Worm (Caenorhabditis elegans): ENCODE results near the gene lat-1.

Gene lat-1

ce11 chrII:8889589-8889988 is 7.1 kb upstream of the lat-1 start:
- TF ChIP-seq unc-62 (GFP tag; optimal IDR thresholded peaks at IDR 0.05), result no peak

DNA sequence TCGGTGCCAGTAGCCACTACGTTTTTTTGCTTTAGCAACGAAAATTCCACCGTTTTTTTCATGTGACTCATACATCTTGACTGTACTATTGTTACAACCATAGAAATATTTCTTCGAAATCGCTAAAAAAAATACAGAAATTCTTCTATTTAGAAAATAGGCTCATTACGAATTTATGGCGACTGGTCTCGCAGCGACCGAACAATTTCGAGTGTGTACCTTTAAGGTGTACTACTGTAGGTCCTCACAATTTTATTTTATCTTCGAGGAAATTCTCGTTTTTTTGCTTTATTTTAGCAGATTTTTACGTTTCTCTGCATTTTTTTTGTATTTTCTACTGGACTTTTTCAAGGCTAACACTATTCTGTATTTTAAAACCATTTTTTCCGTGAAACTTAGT is 6.6 kb upstream of the lat-1 start:
- no peak for TF ChIP-seq unc-62 (GFP tag; optimal IDR thresholded peaks at IDR 0.05)

ce11 chrII:8890530-8890929 is 6.1 kb upstream of the lat-1 start:
- no peak for TF ChIP-seq unc-62 (GFP tag; optimal IDR thresholded peaks at IDR 0.05)

- no peak for TF ChIP-seq unc-62 (GFP tag; optimal IDR thresholded peaks at IDR 0.05)
Observed at ce11 chrII:8891042-8891441, 5.6 kb upstream of the lat-1 start.

ce11 chrII:8891606-8892005 is 5.0 kb upstream of the lat-1 start:
- no peak for TF ChIP-seq unc-62 (GFP tag; optimal IDR thresholded peaks at IDR 0.05)

- TF ChIP-seq unc-62 (GFP tag; optimal IDR thresholded peaks at IDR 0.05), result no peak
Observed at ce11 chrII:8895398-8895797, 1.2 kb upstream of the lat-1 start.

ce11 chrII:8895895-8896294 is 746 bp upstream of the lat-1 start:
- TF ChIP-seq unc-62 (GFP tag; optimal IDR thresholded peaks at IDR 0.05), result no peak

DNA sequence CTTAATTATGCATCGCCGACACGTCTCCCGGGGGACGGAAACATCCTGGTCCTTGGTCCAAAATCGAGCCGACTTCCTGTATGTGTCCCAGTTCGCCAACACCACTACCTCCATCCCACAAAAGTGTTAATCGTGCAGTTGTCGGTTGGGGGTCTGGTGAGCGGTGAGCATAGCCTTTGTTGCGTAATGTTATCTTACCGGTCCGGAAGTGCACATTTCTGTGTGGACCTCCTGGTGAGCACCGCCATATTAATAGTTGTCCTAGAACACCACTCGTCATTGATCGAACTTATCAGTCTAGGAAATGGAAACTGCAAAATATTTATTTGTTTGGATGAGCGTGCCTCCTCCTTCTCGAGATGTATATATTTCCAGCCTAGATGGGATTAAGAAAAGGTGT is 603 bp downstream of the lat-1 start:
- TF ChIP-seq unc-62 (GFP tag; optimal IDR thresholded peaks at IDR 0.05), result no peak

DNA sequence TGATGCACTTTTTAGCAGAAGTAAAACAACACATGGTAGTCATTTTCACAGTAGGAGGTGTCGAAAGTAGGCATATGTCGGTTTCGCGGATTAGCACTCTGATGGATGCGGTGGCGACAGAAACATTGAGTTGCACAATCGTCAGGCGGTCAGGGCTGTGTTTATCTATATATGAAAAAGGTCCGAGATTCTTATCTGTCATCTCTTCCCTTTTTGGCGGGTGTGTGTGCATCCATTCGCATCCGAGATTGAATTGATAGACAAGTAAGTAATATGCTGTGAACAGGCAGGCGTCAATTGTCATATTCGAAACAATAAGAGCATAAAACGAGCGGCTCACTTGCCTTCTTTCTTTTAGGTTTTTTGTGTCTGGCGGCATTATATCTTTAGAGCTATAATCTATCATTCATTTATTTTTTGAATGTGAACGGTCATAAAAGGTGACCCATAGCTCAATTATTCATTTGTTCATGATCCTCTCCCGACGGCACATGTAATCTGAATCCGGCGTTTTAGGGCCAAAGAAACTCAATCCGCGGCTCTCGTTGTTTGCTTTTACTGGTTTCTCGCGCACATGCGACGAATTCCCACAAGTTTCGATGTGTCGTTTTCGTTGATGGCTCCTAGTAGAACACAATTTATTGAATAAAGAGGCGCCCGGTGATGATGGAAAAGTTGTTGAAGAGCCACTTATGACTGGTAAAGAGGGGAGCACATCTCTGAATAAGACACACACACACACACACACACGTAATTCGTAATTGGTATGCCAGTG is 2.1 kb downstream of the lat-1 start:
- no peak for TF ChIP-seq unc-62 (GFP tag; optimal IDR thresholded peaks at IDR 0.05)

- TF ChIP-seq unc-62 (GFP tag; optimal IDR thresholded peaks at IDR 0.05), result no peak
Observed at ce11 chrII:8899357-8899748, 2.7 kb downstream of the lat-1 start.

ce11 chrII:8903871-8904270 is 7.2 kb downstream of the lat-1 start:
- no peak for TF ChIP-seq unc-62 (GFP tag; optimal IDR thresholded peaks at IDR 0.05)

ce11 chrII:8911929-8912328 is 15.3 kb downstream of the lat-1 start, which contains the start of gene B0457.4:
B0457.4 (minus strand) TSS chrII:8912029.
- no peak for TF ChIP-seq unc-62 (GFP tag; optimal IDR thresholded peaks at IDR 0.05)

DNA sequence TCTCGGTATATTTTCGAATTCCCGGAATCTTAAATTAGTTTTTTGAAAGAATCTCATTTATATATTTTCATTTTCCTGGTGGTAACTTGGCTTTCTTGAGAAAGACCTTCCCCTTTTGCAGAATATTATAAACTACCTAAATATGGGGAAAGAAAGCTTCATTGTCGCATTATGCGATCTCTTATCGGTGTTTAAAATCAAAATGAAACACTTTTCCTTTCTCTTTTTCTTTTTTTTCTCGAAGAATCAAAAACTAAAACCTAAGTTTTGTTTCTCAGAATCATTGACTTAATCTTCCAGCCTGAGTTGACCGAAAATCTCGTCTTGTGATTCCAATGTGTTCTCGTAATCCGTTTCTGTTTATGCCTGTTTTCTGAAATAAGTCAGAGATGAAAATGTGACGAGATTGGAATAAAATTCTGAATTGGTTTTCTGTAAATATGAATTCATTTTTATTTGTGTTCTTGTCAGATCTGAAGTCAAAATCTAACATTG is 15.9 kb downstream of the lat-1 start:
- no peak for TF ChIP-seq unc-62 (GFP tag; optimal IDR thresholded peaks at IDR 0.05)

DNA sequence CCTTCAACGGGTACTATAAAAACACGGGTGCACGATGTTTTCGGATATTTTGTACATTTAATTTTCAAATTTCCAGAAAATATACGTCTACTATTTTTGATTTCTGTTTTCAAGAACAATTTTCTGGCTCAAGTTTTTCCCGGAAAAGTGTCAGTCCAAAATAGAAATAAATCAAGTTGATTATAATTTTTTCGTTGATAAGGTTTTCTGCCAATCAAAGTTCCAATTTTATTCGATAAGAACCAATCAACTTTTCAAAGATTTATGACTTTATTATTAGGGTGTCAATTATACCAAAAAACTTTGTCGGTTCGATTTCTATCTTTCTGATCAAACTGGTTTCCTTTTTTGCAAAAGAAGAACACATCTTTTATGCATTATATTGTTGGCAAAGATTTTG is 18.0 kb downstream of the lat-1 start:
- no peak for TF ChIP-seq unc-62 (GFP tag; optimal IDR thresholded peaks at IDR 0.05)

ce11 chrII:8916656-8917055 is 20.0 kb downstream of the lat-1 start:
- TF ChIP-seq unc-62 (GFP tag; optimal IDR thresholded peaks at IDR 0.05), result no peak

- no peak for TF ChIP-seq unc-62 (GFP tag; optimal IDR thresholded peaks at IDR 0.05)
Observed at ce11 chrII:8917339-8917738, 20.7 kb downstream of the lat-1 start.

ce11 chrII:8920315-8920714 is 23.7 kb downstream of the lat-1 start:
- no peak for TF ChIP-seq unc-62 (GFP tag; optimal IDR thresholded peaks at IDR 0.05)

ce11 chrII:8920955-8921354 is 24.3 kb downstream of the lat-1 start:
- TF ChIP-seq unc-62 (GFP tag; optimal IDR thresholded peaks at IDR 0.05), result no peak
